Worm (Caenorhabditis elegans) whole organism, L1 larva: ENCODE data around the gene wrt-3.
A peak's percentile ranks its signal among the peaks of the same experiment; 100 is the strongest.

Source experiments
- C04F5.9 ChIP-seq: sonication (generic microtip); optimal IDR thresholded peaks from 2 replicates; lab custom pipeline; 2016; ENCODE audit warnings: missing genetic modification characterization, missing compliant biosample characterization
- C16A3.4 ChIP-seq: fragments of 150-350 bp; optimal IDR thresholded peaks from 2 replicates; lab custom pipeline; 2014; ENCODE audit warnings: missing biosample characterization, missing genetic modification characterization
- C34B4.2 ChIP-seq: sonication (generic microtip); optimal IDR thresholded peaks from 2 replicates; lab custom pipeline; 2017; ENCODE audit warnings: mild to moderate bottlenecking, missing genetic modification characterization, missing compliant biosample characterization
- alr-1 ChIP-seq: fragments of 200-800 bp; sonication (Bioruptor generic); optimal IDR thresholded peaks from 2 replicates; lab custom pipeline; 2018; ENCODE audit warnings: borderline replicate concordance, mild to moderate bottlenecking, missing genetic modification characterization, missing compliant biosample characterization
- blmp-1 ChIP-seq: fragments of 150-350 bp; optimal IDR thresholded peaks from 2 replicates; lab custom pipeline; 2014; ENCODE audit warnings: missing biosample characterization, missing genetic modification characterization
- ceh-63 ChIP-seq: fragments of 200-800 bp; sonication (Bioruptor generic); optimal IDR thresholded peaks from 2 replicates; lab custom pipeline; 2018; ENCODE audit warnings: mild to moderate bottlenecking, missing genetic modification characterization, missing compliant biosample characterization
- ceh-8 ChIP-seq: fragments of 200-800 bp; sonication (Bioruptor generic); optimal IDR thresholded peaks from 2 replicates; lab custom pipeline; 2018; ENCODE audit warnings: mild to moderate bottlenecking, missing genetic modification characterization, moderate library complexity, missing compliant biosample characterization
- ceh-88 ChIP-seq: fragments of 200-800 bp; sonication (Bioruptor generic); IDR thresholded peaks from 2 replicates; pipeline ENCODE4 v1.3.6; 2022; ENCODE audit warnings: missing genetic modification characterization, missing compliant biosample characterization
- ceh-90 ChIP-seq: sonication (generic microtip); optimal IDR thresholded peaks from 2 replicates; lab custom pipeline; 2016; ENCODE audit warnings: missing genetic modification characterization, missing compliant biosample characterization
- dsc-1 ChIP-seq: sonication (generic microtip); optimal IDR thresholded peaks from 2 replicates; lab custom pipeline; 2016; ENCODE audit warnings: mild to moderate bottlenecking, missing genetic modification characterization, missing compliant biosample characterization
- efl-1 ChIP-seq, 4 experiments: fragments of 150-350 bp; optimal IDR thresholded peaks in 3 of 4; peaks in 1 of 4; 1 replicate in 1 of 4; 2 replicates in 3 of 4; lab custom pipeline; 2014; ENCODE audit warnings: missing biosample characterization in 2 of 4, missing genetic modification characterization in 2 of 4, missing genetic modification reagents in 2 of 4
- efl-3 ChIP-seq: fragments of 200-800 bp; sonication (Bioruptor generic); optimal IDR thresholded peaks from 2 replicates; lab custom pipeline; 2018; ENCODE audit warnings: mild to moderate bottlenecking, missing genetic modification characterization, missing compliant biosample characterization
- egl-13 ChIP-seq: sonication (generic microtip); optimal IDR thresholded peaks from 2 replicates; lab custom pipeline; 2016; ENCODE audit warnings: missing genotype, missing genetic modification reagents, missing genetic modification characterization, missing compliant biosample characterization
- egl-27 ChIP-seq, 2 experiments: fragments of 150-350 bp in 1 of 2; sonication (generic microtip); optimal IDR thresholded peaks; 3 replicates each; lab custom pipeline; 2017 to 2018; ENCODE audit warnings: missing biosample characterization in 2 of 2, missing genetic modification characterization in 2 of 2, missing genetic modification reagents in 2 of 2
- elt-2 ChIP-seq: sonication (generic microtip); optimal IDR thresholded peaks from 2 replicates; lab custom pipeline; 2016; ENCODE audit warnings: missing genetic modification characterization, mild to moderate bottlenecking, inconsistent platforms, missing compliant biosample characterization, missing genetic modification reagents
- elt-3 ChIP-seq, 6 experiments: fragments of 150-350 bp in 1 of 6; sonication (generic microtip); optimal IDR thresholded peaks; 2 replicates each; lab custom pipeline; 2017 to 2018; ENCODE audit warnings: missing biosample characterization in 6 of 6, missing genetic modification characterization in 6 of 6, inconsistent platforms in 1 of 6
- ets-5 ChIP-seq: fragments of 200-800 bp; sonication (Bioruptor generic); IDR thresholded peaks from 2 replicates; pipeline ENCODE4 v1.3.6; 2022; ENCODE audit warnings: missing genetic modification characterization, missing compliant biosample characterization
- fkh-10 ChIP-seq: sonication (generic microtip); optimal IDR thresholded peaks from 2 replicates; lab custom pipeline; 2017; ENCODE audit warnings: missing biosample characterization, missing genetic modification reagents, missing genetic modification characterization
- fkh-4 ChIP-seq: sonication (generic microtip); optimal IDR thresholded peaks from 2 replicates; lab custom pipeline; 2016; ENCODE audit warnings: missing compliant biosample characterization, missing genetic modification characterization, borderline replicate concordance
- fkh-8 ChIP-seq: sonication (generic microtip); optimal IDR thresholded peaks from 2 replicates; lab custom pipeline; 2016; ENCODE audit warnings: mild to moderate bottlenecking, missing genetic modification characterization, missing compliant biosample characterization
- fos-1 ChIP-seq: fragments of 150-350 bp; optimal IDR thresholded peaks from 2 replicates; lab custom pipeline; 2014; ENCODE audit warnings: missing biosample characterization, missing genetic modification characterization
- hlh-4 ChIP-seq: sonication (generic microtip); optimal IDR thresholded peaks from 2 replicates; lab custom pipeline; 2016; ENCODE audit warnings: mild to moderate bottlenecking, missing genetic modification characterization, missing compliant biosample characterization
- hpl-2 ChIP-seq: fragments of 150-350 bp; optimal IDR thresholded peaks from 2 replicates; lab custom pipeline; 2014; ENCODE audit warnings: missing biosample characterization, missing genetic modification reagents, missing genetic modification characterization
- irx-1 ChIP-seq: sonication (generic microtip); optimal IDR thresholded peaks from 2 replicates; lab custom pipeline; 2016; ENCODE audit warnings: missing genetic modification characterization, missing compliant biosample characterization
- jun-1 ChIP-seq: fragments of 150-350 bp; optimal IDR thresholded peaks from 2 replicates; lab custom pipeline; 2014; ENCODE audit warnings: missing biosample characterization, missing genetic modification reagents, missing genetic modification characterization
- lin-13 ChIP-seq: fragments of 150-350 bp; optimal IDR thresholded peaks from 2 replicates; lab custom pipeline; 2014; ENCODE audit warnings: missing biosample characterization, missing genetic modification reagents, missing genetic modification characterization
- lin-14 ChIP-seq: fragments of 200-800 bp; sonication (Bioruptor generic); optimal IDR thresholded peaks from 2 replicates; lab custom pipeline; 2018; ENCODE audit warnings: mild to moderate bottlenecking, missing genetic modification characterization, moderate library complexity, missing compliant biosample characterization
- lin-15B ChIP-seq: fragments of 150-350 bp; sonication (generic microtip); optimal IDR thresholded peaks from 3 replicates; lab custom pipeline; 2014; ENCODE audit warnings: missing biosample characterization, missing genetic modification characterization
- mab-9 ChIP-seq: fragments of 200-800 bp; sonication (Bioruptor generic); IDR thresholded peaks from 2 replicates; pipeline ENCODE4 v1.3.6; 2022; ENCODE audit warnings: missing genetic modification reagents, missing genetic modification characterization, missing compliant biosample characterization
- mdl-1 ChIP-seq, 2 experiments: fragments of 150-350 bp; optimal IDR thresholded peaks; 2 replicates each; lab custom pipeline; 2014 to 2017; ENCODE audit warnings: missing biosample characterization in 2 of 2, missing genetic modification characterization in 2 of 2, inconsistent platforms in 1 of 2
- mef-2 ChIP-seq: fragments of 150-350 bp; optimal IDR thresholded peaks from 2 replicates; lab custom pipeline; 2014; ENCODE audit warnings: missing biosample characterization, missing genetic modification characterization
- nhr-11 ChIP-seq: fragments of 150-350 bp; optimal IDR thresholded peaks from 2 replicates; lab custom pipeline; 2014; ENCODE audit warnings: missing biosample characterization, missing genetic modification characterization
- nhr-12 ChIP-seq: sonication (generic microtip); optimal IDR thresholded peaks from 2 replicates; lab custom pipeline; 2017; ENCODE audit warnings: missing biosample characterization, missing genetic modification characterization
- nhr-19 ChIP-seq: fragments of 200-800 bp; sonication (Bioruptor generic); conservative IDR thresholded peaks from 2 replicates; pipeline ENCODE4 v1.3.6; 2022; ENCODE audit warnings: missing genetic modification characterization, missing compliant biosample characterization
- nhr-28 ChIP-seq: fragments of 150-350 bp; optimal IDR thresholded peaks from 2 replicates; lab custom pipeline; 2014; ENCODE audit warnings: missing biosample characterization, missing genetic modification characterization
- nhr-77 ChIP-seq: fragments of 150-350 bp; optimal IDR thresholded peaks from 2 replicates; lab custom pipeline; 2014; ENCODE audit warnings: missing biosample characterization, missing genetic modification characterization
- nhr-85 ChIP-seq: sonication (generic microtip); peaks from one replicate; lab custom pipeline; 2016; ENCODE audit warnings: missing genetic modification characterization, inconsistent platforms, missing compliant biosample characterization
- nhr-90 ChIP-seq: sonication (generic microtip); optimal IDR thresholded peaks from 2 replicates; lab custom pipeline; 2016; ENCODE audit warnings: mild to moderate bottlenecking, missing genetic modification characterization, missing compliant biosample characterization; ENCODE audit not compliant: poor library complexity
- pag-3 ChIP-seq: sonication (generic microtip); optimal IDR thresholded peaks from 2 replicates; lab custom pipeline; 2017; ENCODE audit warnings: missing genetic modification characterization, mild to moderate bottlenecking, missing compliant biosample characterization, antibody characterized with exemption, borderline replicate concordance; ENCODE audit not compliant: insufficient read depth
- pax-3 ChIP-seq: fragments of 200-800 bp; sonication (Bioruptor generic); optimal IDR thresholded peaks from 2 replicates; lab custom pipeline; 2018; ENCODE audit warnings: mild to moderate bottlenecking, missing genetic modification characterization, moderate library complexity, missing compliant biosample characterization
- rnt-1 ChIP-seq: sonication (generic microtip); optimal IDR thresholded peaks from 2 replicates; lab custom pipeline; 2016; ENCODE audit warnings: mild to moderate bottlenecking, missing genetic modification characterization, moderate library complexity, missing compliant biosample characterization
- sox-4 ChIP-seq: sonication (generic microtip); optimal IDR thresholded peaks from 2 replicates; lab custom pipeline; 2016; ENCODE audit warnings: missing genetic modification characterization, missing compliant biosample characterization
- sptf-1 ChIP-seq: fragments of 150-350 bp; optimal IDR thresholded peaks from 2 replicates; lab custom pipeline; 2014; ENCODE audit warnings: missing biosample characterization, missing genetic modification characterization
- sup-37 ChIP-seq: fragments of 200-800 bp; sonication (Bioruptor generic); optimal IDR thresholded peaks from 2 replicates; lab custom pipeline; 2018; ENCODE audit warnings: mild to moderate bottlenecking, missing genetic modification characterization, missing compliant biosample characterization
- swsn-7 ChIP-seq: sonication (generic microtip); optimal IDR thresholded peaks from 2 replicates; lab custom pipeline; 2016; ENCODE audit warnings: missing genetic modification characterization, missing compliant biosample characterization
- tlp-1 ChIP-seq: fragments of 150-350 bp; optimal IDR thresholded peaks from 2 replicates; lab custom pipeline; 2014; ENCODE audit warnings: missing biosample characterization, missing genetic modification characterization
- unc-30 ChIP-seq: sonication (generic microtip); optimal IDR thresholded peaks from 2 replicates; lab custom pipeline; 2017; ENCODE audit warnings: missing biosample characterization, missing genetic modification characterization
- unc-62 ChIP-seq: fragments of 150-350 bp; optimal IDR thresholded peaks from 2 replicates; lab custom pipeline; 2014; ENCODE audit warnings: missing biosample characterization, missing genetic modification reagents, missing genetic modification characterization
- xbp-1 ChIP-seq: sonication (generic microtip); optimal IDR thresholded peaks from 2 replicates; lab custom pipeline; 2016; ENCODE audit warnings: missing genetic modification characterization, missing compliant biosample characterization
- zag-1 ChIP-seq: fragments of 150-350 bp; optimal IDR thresholded peaks from 2 replicates; lab custom pipeline; 2014; ENCODE audit warnings: missing biosample characterization, missing genetic modification characterization

The wrt-3 gene

DNA sequence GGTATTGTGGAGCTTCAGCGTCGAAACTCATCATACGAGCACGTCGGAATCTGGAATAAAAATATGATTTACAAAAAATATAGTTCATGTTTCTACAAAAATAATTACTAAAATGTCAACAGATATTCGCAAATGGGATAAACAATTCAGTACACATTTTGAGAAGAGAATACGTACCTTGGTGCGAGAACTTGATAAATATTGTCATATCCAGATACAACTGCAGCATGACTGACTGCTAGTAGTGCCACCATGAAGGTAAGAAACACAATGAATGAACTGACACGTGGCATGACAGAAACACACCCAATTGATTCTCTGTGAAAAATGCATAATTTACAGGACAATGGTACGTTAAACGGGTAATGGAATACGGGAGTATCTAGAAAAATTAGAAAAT is 41.4 kb upstream of the wrt-3 start, which contains the start of gene nlp-35:
Gene nlp-35, minus strand, starts transcription at position 319 of the 400 bp plus-strand sequence.
- TF ChIP-seq alr-1 (tag; lab: Kevin White, UChicago) (no peak), sox-4 (tag; lab: Kevin White, UChicago) (no peak), fos-1 (tag; lab: Kevin White, UChicago) (no peak)

DNA sequence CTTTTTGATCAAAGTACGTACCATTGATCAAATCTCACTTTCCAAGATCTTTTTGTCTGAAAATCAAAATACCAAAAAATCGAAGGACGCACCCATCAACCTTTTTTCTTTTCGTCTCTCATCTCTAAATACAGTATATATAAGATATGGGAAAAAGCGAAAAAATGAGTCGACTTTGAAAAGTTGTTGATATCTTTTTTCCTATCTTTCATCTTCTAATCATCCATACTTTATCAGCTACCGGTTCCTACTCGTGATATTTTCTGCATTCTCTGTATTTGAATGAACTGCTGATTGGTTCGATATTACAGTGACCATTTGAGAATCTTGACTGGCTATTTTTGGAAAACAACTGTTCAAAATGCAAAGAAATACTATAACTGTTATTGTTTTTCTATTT is 39.6 kb upstream of the wrt-3 start, which contains the start of gene C33A12.19:
Gene C33A12.19, plus strand, starts transcription at position 169 of the 400 bp plus-strand sequence.
- TF ChIP-seq dsc-1 (tag; lab: Kevin White, UChicago) (no peak), alr-1 (tag; lab: Kevin White, UChicago) (no peak), ceh-8 (GFP tag; lab: Kevin White, UChicago) (no peak), lin-13 (no peak), nhr-19 (GFP tag; lab: Robert Waterston, UW) (peak; percentile 41), blmp-1 (tag; lab: Kevin White, UChicago) (peak; percentile 65), pag-3 (tag; lab: Kevin White, UChicago) (no peak), C04F5.9 (tag; lab: Kevin White, UChicago) (no peak), unc-30 (no peak), hlh-4 (tag; lab: Kevin White, UChicago) (no peak), mef-2 (tag; lab: Kevin White, UChicago) (no peak), nhr-90 (tag; lab: Kevin White, UChicago) (peak; percentile 49), rnt-1 (tag; lab: Kevin White, UChicago) (no peak), efl-3 (no peak), hpl-2 (GFP tag; lab: Kevin White, UChicago) (no peak), fkh-8 (tag; lab: Kevin White, UChicago) (no peak), nhr-12 (tag; lab: Kevin White, UChicago) (no peak), xbp-1 (no peak), ceh-63 (GFP tag; lab: Kevin White, UChicago) (no peak), ceh-88 (GFP tag; lab: Robert Waterston, UW) (no peak), elt-3 (tag; optimal IDR thresholded peaks at IDR 0.05; lab: Kevin White, UChicago) (peak in 5 of 6 experiments; percentile 38 to 75 (median 62)), nhr-85 (tag; lab: Kevin White, UChicago) (peak; percentile 83), fos-1 (tag; lab: Kevin White, UChicago) (no peak), sptf-1 (tag; lab: Kevin White, UChicago) (no peak), mdl-1 (tag; optimal IDR thresholded peaks at IDR 0.05; lab: Kevin White, UChicago) (no peak), nhr-28 (no peak), ceh-90 (no peak), irx-1 (no peak), ets-5 (GFP tag; lab: Robert Waterston, UW) (no peak), efl-1 (optimal IDR thresholded peaks at IDR 0.05; lab: Kevin White, UChicago) (no peak), efl-1 (GFP tag; optimal IDR thresholded peaks at IDR 0.05 in 1 of 2; lab: Kevin White, UChicago) (peak in 1 of 2 experiments; percentile 90), sup-37 (GFP tag; lab: Kevin White, UChicago) (no peak), zag-1 (no peak), pax-3 (no peak), lin-14 (GFP tag; lab: Kevin White, UChicago) (peak; percentile 68), unc-62 (GFP tag; lab: Kevin White, UChicago) (no peak), lin-15B (tag; lab: Kevin White, UChicago) (no peak), swsn-7 (no peak), C34B4.2 (tag; lab: Kevin White, UChicago) (no peak), C16A3.4 (tag; lab: Kevin White, UChicago) (peak; percentile 3), nhr-77 (tag; lab: Kevin White, UChicago) (no peak), elt-2 (tag; lab: Kevin White, UChicago) (peak; percentile 44), jun-1 (tag; lab: Kevin White, UChicago) (no peak), egl-27 (tag; optimal IDR thresholded peaks at IDR 0.05; lab: Kevin White, UChicago) (no peak), nhr-11 (tag; lab: Kevin White, UChicago) (no peak), fkh-4 (no peak), fkh-10 (GFP tag; lab: Kevin White, UChicago) (no peak), egl-13 (no peak), tlp-1 (tag; lab: Kevin White, UChicago) (no peak), mab-9 (GFP tag; lab: Robert Waterston, UW) (no peak)
